Worm (Caenorhabditis elegans) whole organism, L4/young adult: ENCODE results near the gene C03H5.4.

Source experiments
- W03F9.2 ChIP-seq: fragments of 150-350 bp; optimal IDR thresholded peaks from 2 replicates; lab custom pipeline; 2014; ENCODE audit warnings: missing biosample characterization, missing genetic modification characterization
- dao-5 ChIP-seq: sonication (generic microtip); optimal IDR thresholded peaks from 2 replicates; lab custom pipeline; 2016; ENCODE audit warnings: missing genotype, missing genetic modification characterization, moderate library complexity, missing compliant biosample characterization
- him-1 ChIP-seq: sonication (generic microtip); optimal IDR thresholded peaks from 2 replicates; lab custom pipeline; 2016; ENCODE audit warnings: missing genotype, missing genetic modification reagents, missing genetic modification characterization, missing compliant biosample characterization

DNA sequence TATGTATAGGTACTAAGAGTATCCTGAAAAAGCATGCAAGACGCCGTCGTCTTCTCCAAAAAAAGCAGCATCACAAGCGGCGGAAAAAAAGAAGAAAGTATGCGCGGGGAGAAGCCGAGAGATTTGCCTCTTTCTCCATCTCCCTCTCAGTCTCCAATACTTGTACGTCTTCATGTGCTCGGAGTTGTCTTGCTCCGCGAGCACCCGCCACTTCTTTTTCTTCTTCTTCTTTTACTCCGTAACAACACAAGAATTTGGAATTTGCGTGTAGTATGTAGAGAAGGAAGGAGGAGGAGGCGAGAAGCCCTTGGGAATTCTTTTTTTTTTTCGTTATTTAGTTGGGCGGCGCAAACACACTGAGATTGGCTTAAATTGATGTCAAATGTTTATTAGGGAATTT is 26.2 kb downstream of the C03H5.4 start:
- TF ChIP-seq him-1 (tag; lab: Kevin White, UChicago) (peak; percentile 27), dao-5 (tag; lab: Kevin White, UChicago) (no peak), W03F9.2 (tag; lab: Kevin White, UChicago) (no peak)
